Worm (Caenorhabditis elegans): ENCODE data around the gene glb-12.

Gene glb-12

DNA sequence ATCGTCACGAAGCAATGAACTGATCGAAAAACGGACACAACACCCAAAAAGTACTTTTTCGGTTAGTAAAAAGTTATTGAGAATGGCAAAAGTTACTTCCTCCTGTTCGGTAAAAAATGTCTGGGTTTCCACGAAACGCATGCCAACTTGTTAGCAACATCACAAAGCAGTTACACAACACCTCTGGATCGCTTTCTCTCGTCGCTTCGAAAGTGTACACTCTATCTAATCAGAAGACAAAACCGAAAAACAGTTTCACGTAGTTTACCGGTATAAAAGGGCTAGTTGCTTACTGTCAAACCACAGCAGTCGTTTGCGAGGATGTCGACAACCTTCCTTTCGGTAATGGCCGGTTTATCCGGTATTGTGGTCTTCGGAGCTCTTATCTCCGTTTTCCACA, 24.6 kb downstream of the glb-12 start, which contains the start of gene col-80:
col-80 (plus strand) TSS at position 301 of the 400 bp plus-strand sequence.
- TF ChIP-seq nhr-129 (tag; optimal IDR thresholded peaks at IDR 0.05) (no peak), C34F6.9 (tag; optimal IDR thresholded peaks at IDR 0.05) (no peak), Y55F3AM.14 (GFP tag; optimal IDR thresholded peaks at IDR 0.05) (no peak), mab-5 (tag; optimal IDR thresholded peaks at IDR 0.05) (no peak), nhr-6 (tag; optimal IDR thresholded peaks at IDR 0.05) (no peak), dmd-4 (tag; optimal IDR thresholded peaks at IDR 0.05) (no peak), zag-1 (tag; optimal IDR thresholded peaks at IDR 0.05) (no peak), nhr-77 (tag; optimal IDR thresholded peaks at IDR 0.05) (no peak), nhr-10 (tag; optimal IDR thresholded peaks at IDR 0.05) (no peak), nhr-25 (tag; optimal IDR thresholded peaks at IDR 0.05) (no peak), ceh-82 (tag; optimal IDR thresholded peaks at IDR 0.05) (no peak), ztf-4 (tag; optimal IDR thresholded peaks at IDR 0.05) (no peak), fos-1 (tag; optimal IDR thresholded peaks at IDR 0.05) (no peak), lin-11 (tag; optimal IDR thresholded peaks at IDR 0.05) (no peak), lin-13 (GFP tag; optimal IDR thresholded peaks at IDR 0.05) (no peak), mdl-1 (tag; optimal IDR thresholded peaks at IDR 0.05) (no peak), crh-2 (tag; optimal IDR thresholded peaks at IDR 0.05) (no peak), ZK546.5 (tag; optimal IDR thresholded peaks at IDR 0.05) (no peak), elt-1 (tag; optimal IDR thresholded peaks at IDR 0.05) (no peak), blmp-1 (tag; optimal IDR thresholded peaks at IDR 0.05; ENCODE audit: insufficient read depth) (no peak)

DNA sequence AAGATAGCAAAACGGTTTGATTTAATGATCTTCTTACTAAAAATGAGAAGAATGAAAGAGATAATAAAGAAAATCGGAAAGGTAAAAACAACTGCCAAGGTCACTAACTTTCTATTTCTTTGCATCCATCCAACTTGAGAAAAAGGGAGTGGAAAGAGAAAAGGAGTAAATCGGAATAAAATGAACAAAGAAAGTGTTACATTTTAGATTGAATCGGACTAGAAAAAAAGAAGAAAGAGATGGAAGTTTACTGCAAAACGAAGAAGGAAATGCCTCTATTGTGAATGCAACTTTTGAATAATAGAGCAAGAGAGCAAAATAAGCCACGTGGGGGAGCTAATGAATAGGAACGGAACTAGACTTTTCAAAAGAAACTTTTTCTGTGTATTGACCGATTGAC, 25.4 kb downstream of the glb-12 start:
- no peak for TF ChIP-seq mbf-1 (tag; optimal IDR thresholded peaks at IDR 0.05)
- TF ChIP-seq blmp-1 (tag; optimal IDR thresholded peaks at IDR 0.05; ENCODE audit: insufficient read depth), result peak; percentile 94
- TF ChIP-seq nhr-237 (tag; optimal IDR thresholded peaks at IDR 0.05), result no peak
- TF ChIP-seq sem-4 (tag; optimal IDR thresholded peaks at IDR 0.05), result no peak
- TF ChIP-seq nhr-23 (tag; optimal IDR thresholded peaks at IDR 0.05), result no peak
- no peak for TF ChIP-seq ceh-82 (tag; optimal IDR thresholded peaks at IDR 0.05)
- TF ChIP-seq nhr-25 (tag; optimal IDR thresholded peaks at IDR 0.05), result peak; percentile 75
- no peak for TF ChIP-seq elt-1 (tag; optimal IDR thresholded peaks at IDR 0.05)

DNA sequence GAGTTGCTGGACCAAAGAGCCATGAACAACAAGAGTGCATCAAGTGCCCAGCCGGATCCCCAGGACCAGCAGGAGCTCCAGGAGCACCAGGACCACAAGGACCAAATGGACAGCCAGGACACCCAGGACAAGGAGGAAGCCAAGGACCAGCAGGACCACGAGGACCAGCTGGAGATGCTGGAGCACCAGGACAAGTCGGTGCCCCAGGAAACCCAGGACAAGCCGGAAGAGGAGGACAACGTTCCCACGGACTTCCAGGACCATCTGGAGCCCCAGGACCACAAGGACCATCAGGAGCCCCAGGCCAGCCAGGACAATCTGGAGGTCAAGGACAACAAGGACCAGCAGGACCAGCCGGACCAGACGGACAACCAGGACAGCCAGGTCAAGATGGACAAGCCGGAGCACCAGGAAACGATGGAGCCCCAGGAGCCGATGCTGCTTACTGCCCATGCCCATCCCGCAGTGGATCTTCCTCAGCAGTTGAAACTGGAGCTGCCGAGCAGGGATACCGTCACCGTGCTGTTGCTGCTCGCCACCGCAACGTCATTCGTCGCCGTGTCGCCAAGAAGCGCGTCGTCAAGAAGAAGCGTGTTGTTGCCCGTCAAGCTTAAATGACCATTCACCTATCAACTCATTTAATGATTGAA, 26.0 kb downstream of the glb-12 start:
- TF ChIP-seq mab-5 (tag; optimal IDR thresholded peaks at IDR 0.05), result no peak
- no peak for TF ChIP-seq snpc-4 (tag; optimal IDR thresholded peaks at IDR 0.05)
- TF ChIP-seq unc-39 (tag; optimal IDR thresholded peaks at IDR 0.05), result no peak
- TF ChIP-seq lin-11 (tag; optimal IDR thresholded peaks at IDR 0.05), result no peak
- TF ChIP-seq nhr-25 (tag; optimal IDR thresholded peaks at IDR 0.05), result no peak
- no peak for TF ChIP-seq sem-4 (tag; optimal IDR thresholded peaks at IDR 0.05)
- TF ChIP-seq sma-3 (GFP tag; optimal IDR thresholded peaks at IDR 0.05), result no peak
- TF ChIP-seq nhr-23 (tag; optimal IDR thresholded peaks at IDR 0.05), result no peak
- TF ChIP-seq ceh-16 (tag; optimal IDR thresholded peaks at IDR 0.05), result no peak
- no peak for TF ChIP-seq gmeb-1 (tag; optimal IDR thresholded peaks at IDR 0.05)

DNA sequence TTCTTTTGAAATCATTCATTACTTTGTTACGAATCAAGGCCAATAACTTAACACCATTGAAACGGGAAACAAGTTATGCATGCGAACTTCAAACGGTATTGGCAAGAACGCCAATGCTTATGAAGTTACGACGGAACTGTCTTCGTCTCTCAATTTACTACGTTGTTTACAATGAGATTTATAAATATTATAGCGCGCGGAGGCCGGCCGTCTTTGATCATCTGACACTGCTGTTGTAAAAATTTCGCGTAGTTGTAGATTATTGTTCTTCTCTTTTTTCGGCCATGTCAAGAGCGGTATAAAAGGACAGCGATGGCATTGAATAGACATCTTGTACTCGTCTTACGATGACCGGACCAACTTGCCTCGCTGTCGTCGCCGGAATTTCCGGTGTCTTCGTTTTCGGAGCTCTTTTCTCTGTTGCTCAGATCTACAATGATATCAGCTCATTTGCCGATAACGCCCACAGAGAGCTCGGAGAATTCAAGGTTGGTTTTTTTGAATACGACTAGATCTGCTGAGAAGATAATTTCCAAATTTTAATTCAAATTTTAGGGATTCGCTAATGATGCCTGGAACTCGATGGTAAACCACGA, 26.8 kb downstream of the glb-12 start, which contains the start of gene col-39:
col-39 (plus strand) TSS at position 342 of the 596 bp plus-strand sequence.
- TF ChIP-seq ama-1 (optimal IDR thresholded peaks at IDR 0.05) (peak; percentile 41), nhr-23 (tag; optimal IDR thresholded peaks at IDR 0.05) (no peak), ztf-11 (tag; optimal IDR thresholded peaks at IDR 0.05) (no peak), ceh-82 (tag; optimal IDR thresholded peaks at IDR 0.05) (no peak), nhr-21 (tag; optimal IDR thresholded peaks at IDR 0.05) (no peak), nhr-25 (tag; optimal IDR thresholded peaks at IDR 0.05) (peak; percentile 48), lin-13 (GFP tag; optimal IDR thresholded peaks at IDR 0.05) (no peak), R02D3.7 (tag; optimal IDR thresholded peaks at IDR 0.05) (no peak), sem-4 (tag; optimal IDR thresholded peaks at IDR 0.05) (no peak), unc-62 (GFP tag; optimal IDR thresholded peaks at IDR 0.05) (no peak), peb-1 (tag; optimal IDR thresholded peaks at IDR 0.05) (no peak), sma-3 (GFP tag; optimal IDR thresholded peaks at IDR 0.05) (no peak), egl-27 (tag; optimal IDR thresholded peaks at IDR 0.05) (no peak), Y55F3AM.14 (GFP tag; optimal IDR thresholded peaks at IDR 0.05) (no peak), blmp-1 (tag; optimal IDR thresholded peaks at IDR 0.05; ENCODE audit: insufficient read depth) (peak; percentile 51), ztf-4 (tag; optimal IDR thresholded peaks at IDR 0.05) (no peak), mdl-1 (tag; optimal IDR thresholded peaks at IDR 0.05) (no peak), lsy-2 (tag; optimal IDR thresholded peaks at IDR 0.05) (no peak)
